Worm (Caenorhabditis elegans) whole organism, L3 larva: ENCODE results near the gene nlp-43.

Experiments
- R02D3.7 ChIP-seq: fragments of 150-350 bp; optimal IDR thresholded peaks from 2 replicates; lab custom pipeline; 2014; ENCODE audit warnings: missing biosample characterization, missing genetic modification characterization
- ZK546.5 ChIP-seq: sonication (generic microtip); optimal IDR thresholded peaks from 2 replicates; lab custom pipeline; 2017; ENCODE audit warnings: missing biosample characterization, missing genetic modification characterization
- aly-2 ChIP-seq: fragments of 150-350 bp; optimal IDR thresholded peaks from 2 replicates; lab custom pipeline; 2014; ENCODE audit warnings: missing biosample characterization, missing genetic modification characterization
- ama-1 ChIP-seq: fragments of 150-350 bp; optimal IDR thresholded peaks from 2 replicates; lab custom pipeline; 2018
- ceh-16 ChIP-seq: sonication (generic microtip); optimal IDR thresholded peaks from 2 replicates; lab custom pipeline; 2017; ENCODE audit warnings: missing biosample characterization, missing genetic modification characterization
- ceh-28 ChIP-seq: fragments of 150-350 bp; optimal IDR thresholded peaks from 2 replicates; lab custom pipeline; 2014; ENCODE audit warnings: missing biosample characterization, missing genetic modification reagents, missing genetic modification characterization
- ceh-82 ChIP-seq: fragments of 150-350 bp; optimal IDR thresholded peaks from 2 replicates; lab custom pipeline; 2014; ENCODE audit warnings: missing biosample characterization, missing genetic modification characterization
- ceh-9 ChIP-seq: sonication (generic microtip); optimal IDR thresholded peaks from 2 replicates; lab custom pipeline; 2018; ENCODE audit warnings: missing biosample characterization, missing genetic modification characterization
- daf-12 ChIP-seq: fragments of 150-350 bp; optimal IDR thresholded peaks from 2 replicates; lab custom pipeline; 2014; ENCODE audit warnings: missing biosample characterization, missing genetic modification reagents, missing genetic modification characterization
- egl-5 ChIP-seq: fragments of 150-350 bp; optimal IDR thresholded peaks from 2 replicates; lab custom pipeline; 2017; ENCODE audit warnings: missing biosample characterization, missing genetic modification reagents, missing genetic modification characterization, inconsistent platforms
- elt-3 ChIP-seq, 3 experiments: fragments of 150-350 bp in 1 of 3; sonication (generic microtip) in 2 of 3; optimal IDR thresholded peaks; 2 replicates in 2 of 3; 4 replicates in 1 of 3; lab custom pipeline; 2014 to 2017; ENCODE audit warnings: missing biosample characterization in 3 of 3, missing genetic modification characterization in 3 of 3
- eor-1 ChIP-seq, 2 experiments: fragments of 150-350 bp; optimal IDR thresholded peaks; 2 replicates each; lab custom pipeline; 2014 to 2018; ENCODE audit warnings: missing biosample characterization in 2 of 2, missing genetic modification characterization in 2 of 2
- fkh-10 ChIP-seq: sonication (generic microtip); optimal IDR thresholded peaks from 2 replicates; lab custom pipeline; 2017; ENCODE audit warnings: missing biosample characterization, missing genetic modification reagents, missing genetic modification characterization
- fkh-2 ChIP-seq: fragments of 150-350 bp; optimal IDR thresholded peaks from 2 replicates; lab custom pipeline; 2014; ENCODE audit warnings: missing biosample characterization, missing genetic modification reagents, missing genetic modification characterization
- fos-1 ChIP-seq: fragments of 150-350 bp; optimal IDR thresholded peaks from 2 replicates; lab custom pipeline; 2014; ENCODE audit warnings: missing biosample characterization, missing genetic modification characterization
- lin-15B ChIP-seq: fragments of 150-350 bp; optimal IDR thresholded peaks from 2 replicates; lab custom pipeline; 2014; ENCODE audit warnings: missing biosample characterization, missing genetic modification characterization
- lin-39 ChIP-seq: fragments of 150-350 bp; optimal IDR thresholded peaks from 2 replicates; lab custom pipeline; 2018; ENCODE audit warnings: missing biosample characterization, missing genetic modification reagents, missing genetic modification characterization
- mdl-1 ChIP-seq: fragments of 150-350 bp; optimal IDR thresholded peaks from 2 replicates; lab custom pipeline; 2014; ENCODE audit warnings: missing biosample characterization, missing genetic modification characterization
- mml-1 ChIP-seq: fragments of 150-350 bp; sonication (generic microtip); optimal IDR thresholded peaks from 3 replicates; lab custom pipeline; 2014; ENCODE audit warnings: missing biosample characterization, missing genetic modification characterization
- nhr-11 ChIP-seq: fragments of 150-350 bp; optimal IDR thresholded peaks from 2 replicates; lab custom pipeline; 2014; ENCODE audit warnings: missing biosample characterization, missing genetic modification characterization
- nhr-12 ChIP-seq: fragments of 150-350 bp; optimal IDR thresholded peaks from 2 replicates; lab custom pipeline; 2014; ENCODE audit warnings: missing biosample characterization, missing genetic modification characterization
- nhr-23 ChIP-seq: fragments of 150-350 bp; optimal IDR thresholded peaks from 2 replicates; lab custom pipeline; 2014; ENCODE audit warnings: missing biosample characterization, missing genetic modification reagents, missing genetic modification characterization
- nhr-237 ChIP-seq: fragments of 150-350 bp; optimal IDR thresholded peaks from 2 replicates; lab custom pipeline; 2014; ENCODE audit warnings: missing biosample characterization, missing genetic modification characterization
- nhr-25 ChIP-seq: sonication (generic microtip); optimal IDR thresholded peaks from 2 replicates; lab custom pipeline; 2017; ENCODE audit warnings: missing biosample characterization, missing genetic modification characterization
- nhr-28 ChIP-seq: fragments of 150-350 bp; optimal IDR thresholded peaks from 2 replicates; lab custom pipeline; 2014; ENCODE audit warnings: missing biosample characterization, missing genetic modification characterization
- nhr-43 ChIP-seq: sonication (generic microtip); optimal IDR thresholded peaks from 2 replicates; lab custom pipeline; 2016; ENCODE audit warnings: mild to moderate bottlenecking, missing genetic modification characterization, missing compliant biosample characterization; ENCODE audit not compliant: poor library complexity, severe bottlenecking
- nhr-67 ChIP-seq: fragments of 150-350 bp; optimal IDR thresholded peaks from 2 replicates; lab custom pipeline; 2014; ENCODE audit warnings: missing biosample characterization, missing genetic modification characterization
- nhr-77 ChIP-seq: fragments of 150-350 bp; optimal IDR thresholded peaks from 2 replicates; lab custom pipeline; 2014; ENCODE audit warnings: missing biosample characterization, missing genetic modification characterization
- pha-4 ChIP-seq: fragments of 150-350 bp; optimal IDR thresholded peaks from 2 replicates; lab custom pipeline; 2014; ENCODE audit warnings: missing biosample characterization, missing genetic modification reagents, missing genetic modification characterization
- pqm-1 ChIP-seq: fragments of 150-350 bp; optimal IDR thresholded peaks from 2 replicates; lab custom pipeline; 2017; ENCODE audit warnings: missing biosample characterization, missing genetic modification characterization, inconsistent platforms
- sea-2 ChIP-seq: fragments of 150-350 bp; sonication (generic microtip); optimal IDR thresholded peaks from 4 replicates; lab custom pipeline; 2014; ENCODE audit warnings: missing biosample characterization, missing genetic modification reagents, missing genetic modification characterization
- skn-1 ChIP-seq: fragments of 150-350 bp; optimal IDR thresholded peaks from 2 replicates; lab custom pipeline; 2014; ENCODE audit warnings: missing biosample characterization, missing genetic modification characterization
- snpc-4 ChIP-seq: fragments of 150-350 bp; optimal IDR thresholded peaks from 2 replicates; lab custom pipeline; 2014; ENCODE audit warnings: missing biosample characterization, missing genetic modification characterization
- tbx-2 ChIP-seq: sonication (generic microtip); optimal IDR thresholded peaks from 2 replicates; lab custom pipeline; 2016; ENCODE audit warnings: mild to moderate bottlenecking, missing genetic modification characterization, missing compliant biosample characterization
- zag-1 ChIP-seq: fragments of 150-350 bp; optimal IDR thresholded peaks from 2 replicates; lab custom pipeline; 2014; ENCODE audit warnings: missing biosample characterization, missing genetic modification characterization

Gene nlp-43

DNA sequence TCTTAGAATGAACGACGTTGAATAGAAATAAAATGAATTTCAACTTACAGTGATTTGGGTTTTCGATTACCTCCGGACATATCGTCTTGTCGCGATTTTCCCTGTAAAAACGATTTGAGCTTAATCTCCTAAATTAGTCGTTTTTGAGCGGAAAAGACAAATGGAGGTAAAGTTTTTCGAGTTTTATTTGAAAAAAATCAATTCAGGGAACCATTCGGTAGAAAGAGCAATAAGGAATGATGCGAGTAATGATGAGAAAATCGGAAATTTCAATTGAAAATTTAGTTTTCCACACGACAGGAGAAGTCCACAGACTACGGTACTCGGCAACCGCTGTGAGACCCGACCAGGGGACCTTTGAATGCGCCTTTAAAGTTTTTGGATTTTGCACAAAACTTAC lies 40.0 kb upstream of the nlp-43 start, which contains the start of gene R144.10:
R144.10 (minus strand) TSS at position 101 of the 400 bp plus-strand sequence.
- TF ChIP-seq elt-3 (tag; optimal IDR thresholded peaks at IDR 0.05; lab: Kevin White, UChicago), result no peak
- TF ChIP-seq nhr-25 (tag; lab: Kevin White, UChicago), result no peak
- no peak for TF ChIP-seq pqm-1 (tag; lab: Kevin White, UChicago)
- no peak for TF ChIP-seq nhr-67 (tag; lab: Kevin White, UChicago)
- TF ChIP-seq fos-1 (tag; lab: Kevin White, UChicago), result no peak
- TF ChIP-seq fkh-2 (tag; lab: Kevin White, UChicago), result no peak
- no peak for TF ChIP-seq mdl-1 (tag; lab: Kevin White, UChicago)
- no peak for TF ChIP-seq mml-1 (tag; lab: Kevin White, UChicago)

DNA sequence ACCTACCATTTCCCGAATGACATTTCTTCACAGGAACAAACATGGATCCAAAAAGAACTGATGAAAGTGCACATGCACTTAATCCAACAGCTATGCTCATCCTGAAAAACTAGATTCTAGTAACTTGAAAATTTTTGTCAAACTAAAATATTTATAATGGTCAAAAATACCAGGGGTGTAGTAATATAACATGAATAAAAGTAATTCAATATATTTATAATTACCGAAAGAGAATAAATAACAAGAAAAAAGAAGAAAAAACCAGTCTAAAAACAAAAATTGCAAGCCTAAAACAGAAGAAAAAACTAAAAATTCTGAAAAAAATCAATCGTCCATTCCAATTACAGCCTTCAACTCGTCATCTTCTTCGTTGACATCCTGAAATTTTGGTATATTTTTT lies 37.6 kb upstream of the nlp-43 start, which contains the start of gene R144.6:
R144.6 (minus strand) TSS at position 101 of the 400 bp plus-strand sequence.
- TF ChIP-seq snpc-4 (tag; lab: Kevin White, UChicago) (no peak), mdl-1 (tag; lab: Kevin White, UChicago) (no peak), fkh-2 (tag; lab: Kevin White, UChicago) (no peak)

DNA sequence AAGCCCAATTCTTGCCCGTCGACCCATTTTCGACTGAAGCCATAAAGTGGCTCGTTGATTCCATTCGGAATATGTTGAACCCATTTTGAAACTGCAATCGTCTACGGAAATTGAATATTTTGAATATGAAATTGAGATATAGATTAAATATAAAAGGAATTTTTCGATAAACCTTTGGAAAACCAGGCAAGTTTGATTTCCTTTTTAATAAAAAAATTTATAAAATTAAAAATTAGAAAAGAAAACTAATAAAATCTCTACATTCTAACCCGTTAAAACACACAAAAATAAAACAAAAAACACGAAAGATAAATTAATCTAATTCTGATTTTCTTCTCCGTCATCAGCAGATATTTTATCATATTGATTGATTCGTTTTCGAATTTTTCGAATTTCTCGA lies 35.3 kb upstream of the nlp-43 start, which contains the start of gene R144.12:
R144.12 (minus strand) TSS at position 101 of the 400 bp plus-strand sequence.
- TF ChIP-seq ceh-28 (tag; lab: Kevin White, UChicago), result no peak
- TF ChIP-seq pha-4 (tag; lab: Kevin White, UChicago), result no peak
- TF ChIP-seq ceh-16 (tag; lab: Kevin White, UChicago), result no peak
- TF ChIP-seq nhr-67 (tag; lab: Kevin White, UChicago), result no peak
- TF ChIP-seq mdl-1 (tag; lab: Kevin White, UChicago), result no peak
- TF ChIP-seq daf-12 (tag; lab: Kevin White, UChicago), result no peak
- no peak for TF ChIP-seq nhr-12 (tag; lab: Kevin White, UChicago)
- no peak for TF ChIP-seq lin-15B (tag; lab: Kevin White, UChicago)
- TF ChIP-seq pqm-1 (tag; lab: Kevin White, UChicago), result no peak
- TF ChIP-seq zag-1 (tag; lab: Kevin White, UChicago), result no peak
- no peak for TF ChIP-seq nhr-25 (tag; lab: Kevin White, UChicago)
- TF ChIP-seq nhr-77 (tag; lab: Kevin White, UChicago), result no peak
- TF ChIP-seq fkh-10 (GFP tag; lab: Kevin White, UChicago), result no peak
- TF ChIP-seq elt-3 (tag; optimal IDR thresholded peaks at IDR 0.05; lab: Kevin White, UChicago), result no peak
- no peak for TF ChIP-seq fos-1 (tag; lab: Kevin White, UChicago)
- no peak for TF ChIP-seq nhr-43 (tag; lab: Kevin White, UChicago)
- no peak for TF ChIP-seq nhr-11 (tag; lab: Kevin White, UChicago)
- TF ChIP-seq tbx-2, result no peak
- no peak for TF ChIP-seq R02D3.7 (tag; lab: Kevin White, UChicago)
- no peak for TF ChIP-seq nhr-237 (tag; lab: Kevin White, UChicago)

DNA sequence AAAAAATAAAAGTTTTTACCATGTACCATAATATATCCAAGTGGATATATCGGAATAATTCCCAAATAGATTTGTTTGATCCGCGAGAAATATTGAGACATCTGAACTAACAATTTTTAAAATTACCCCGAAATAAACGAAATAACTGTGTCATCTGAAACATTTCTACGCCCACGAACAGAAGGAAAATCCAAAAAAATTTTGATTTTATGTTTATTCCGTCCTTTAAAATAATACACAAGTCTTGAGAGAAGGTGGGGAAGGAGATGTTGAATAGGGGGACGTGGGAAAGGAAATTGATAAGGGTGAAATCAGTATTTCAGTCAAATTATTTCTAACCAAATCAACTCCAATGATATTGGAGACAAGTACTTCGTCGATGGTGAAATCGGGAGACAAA lies 33.5 kb upstream of the nlp-43 start, which contains the start of gene R144.11:
R144.11 (minus strand) TSS at position 101 of the 400 bp plus-strand sequence.
- TF ChIP-seq lin-15B (tag; lab: Kevin White, UChicago) (no peak), pha-4 (tag; lab: Kevin White, UChicago) (no peak), sea-2 (GFP tag; lab: Kevin White, UChicago) (no peak), fkh-2 (tag; lab: Kevin White, UChicago) (no peak), lin-39 (tag; lab: Kevin White, UChicago) (no peak), nhr-237 (tag; lab: Kevin White, UChicago) (no peak), ceh-16 (tag; lab: Kevin White, UChicago) (no peak), eor-1 (tag; optimal IDR thresholded peaks at IDR 0.05; lab: Kevin White, UChicago) (no peak), fkh-10 (GFP tag; lab: Kevin White, UChicago) (no peak), tbx-2 (no peak), nhr-25 (tag; lab: Kevin White, UChicago) (no peak), ceh-82 (tag; lab: Kevin White, UChicago) (no peak), skn-1 (tag; lab: Kevin White, UChicago) (no peak), ceh-28 (tag; lab: Kevin White, UChicago) (no peak), fos-1 (tag; lab: Kevin White, UChicago) (no peak), R02D3.7 (tag; lab: Kevin White, UChicago) (no peak), egl-5 (tag; lab: Kevin White, UChicago) (no peak), ceh-9 (tag; lab: Kevin White, UChicago) (no peak), mdl-1 (tag; lab: Kevin White, UChicago) (no peak)
- TF ChIP-seq, all 47 proteins: peak for 0

DNA sequence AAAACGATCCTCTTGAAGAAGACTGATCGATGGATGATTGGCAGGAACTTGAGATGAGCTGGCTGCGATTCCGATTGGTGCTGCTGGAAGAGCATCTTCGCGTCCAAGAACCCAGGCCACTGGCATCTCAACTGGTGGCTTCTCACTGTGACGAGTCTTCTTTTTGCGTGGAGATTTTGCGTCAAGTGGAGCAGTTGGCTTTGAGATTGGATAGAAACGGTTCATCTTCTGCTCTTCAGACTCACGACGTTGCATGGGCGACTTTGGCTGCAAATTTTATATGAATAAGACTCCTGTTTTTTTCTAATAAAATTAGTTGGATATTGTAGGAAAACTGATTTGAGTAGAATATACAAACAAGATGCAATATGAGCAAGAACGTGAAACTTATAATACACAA lies 31.5 kb upstream of the nlp-43 start:
- no peak for TF ChIP-seq elt-3 (tag; optimal IDR thresholded peaks at IDR 0.05; lab: Kevin White, UChicago)
- TF ChIP-seq ama-1 (lab: Kevin White, UChicago), result no peak
- TF ChIP-seq nhr-23 (tag; lab: Kevin White, UChicago), result no peak
- TF ChIP-seq tbx-2, result no peak
- TF ChIP-seq R02D3.7 (tag; lab: Kevin White, UChicago), result no peak
- no peak for TF ChIP-seq nhr-77 (tag; lab: Kevin White, UChicago)
- TF ChIP-seq ZK546.5 (tag; lab: Kevin White, UChicago), result no peak
- no peak for TF ChIP-seq nhr-11 (tag; lab: Kevin White, UChicago)
- TF ChIP-seq eor-1 (tag; optimal IDR thresholded peaks at IDR 0.05; lab: Kevin White, UChicago), result no peak
- no peak for TF ChIP-seq aly-2 (tag; lab: Kevin White, UChicago)
- TF ChIP-seq snpc-4 (tag; lab: Kevin White, UChicago), result no peak
- no peak for TF ChIP-seq nhr-28
- no peak for TF ChIP-seq ceh-16 (tag; lab: Kevin White, UChicago)
- no peak for TF ChIP-seq ceh-82 (tag; lab: Kevin White, UChicago)
- TF ChIP-seq mdl-1 (tag; lab: Kevin White, UChicago), result no peak
- TF ChIP-seq egl-5 (tag; lab: Kevin White, UChicago), result no peak
